Fruit fly (Drosophila melanogaster) whole organism, wandering third instar larva: ENCODE results near the gene CG2818.

Experiments used
- CG32264 ChIP-seq: fragments of 200-800 bp; sonication (Bioruptor generic); optimal IDR thresholded peaks from 2 replicates; lab custom pipeline; 2016; ENCODE audit warnings: missing biosample characterization, missing genetic modification characterization
- Dfd ChIP-seq: fragments of >200 bp; optimal IDR thresholded peaks from 2 replicates; lab custom pipeline; 2017; ENCODE audit warnings: missing biosample characterization, missing genetic modification characterization
- HLH106 ChIP-seq: fragments of 200-800 bp; optimal IDR thresholded peaks from 3 replicates; lab custom pipeline; 2019; ENCODE audit warnings: missing biosample characterization, mild to moderate bottlenecking, missing genetic modification characterization, moderate library complexity
- Hr83 ChIP-seq: fragments of 200-300 bp; sonication (Bioruptor generic); optimal IDR thresholded peaks from 2 replicates; lab custom pipeline; 2016; ENCODE audit warnings: missing biosample characterization, mild to moderate bottlenecking, missing genetic modification characterization, moderate library complexity; ENCODE audit not compliant: poor library complexity, severe bottlenecking
- Rel ChIP-seq, 2 experiments: fragments of 200-800 bp; sonication (Bioruptor generic) in 1 of 2; optimal IDR thresholded peaks; 2 replicates in 1 of 2; 3 replicates in 1 of 2; lab custom pipeline; 2016 to 2019; ENCODE audit warnings: mild to moderate bottlenecking in 2 of 2, missing biosample characterization in 2 of 2, missing genetic modification characterization in 2 of 2, moderate library complexity in 1 of 2
- Vsx2 ChIP-seq: fragments of 200-300, 225-300 bp; sonication (Bioruptor generic); optimal IDR thresholded peaks from 2 replicates; lab custom pipeline; 2018; ENCODE audit warnings: missing biosample characterization, missing genetic modification characterization; ENCODE audit not compliant: partially characterized antibody
- br ChIP-seq: fragments of 200-800 bp; sonication (Bioruptor generic); optimal IDR thresholded peaks from 2 replicates; lab custom pipeline; 2016; ENCODE audit warnings: missing biosample characterization, missing genetic modification characterization
- dmrt93B ChIP-seq: fragments of 200-800 bp; sonication (Bioruptor generic); optimal IDR thresholded peaks from 2 replicates; lab custom pipeline; 2018; ENCODE audit warnings: missing biosample characterization, mild to moderate bottlenecking, missing genetic modification characterization
- h ChIP-seq: fragments of 200-800 bp; sonication (Bioruptor generic); optimal IDR thresholded peaks from 3 replicates; lab custom pipeline; 2016; ENCODE audit warnings: missing biosample characterization, mild to moderate bottlenecking, missing genetic modification characterization
- pan ChIP-seq: fragments of >200 bp; optimal IDR thresholded peaks from 2 replicates; lab custom pipeline; 2017
- sage ChIP-seq: fragments of 200-800 bp; sonication (Bioruptor generic); optimal IDR thresholded peaks from 2 replicates; lab custom pipeline; 2016; ENCODE audit warnings: missing biosample characterization, mild to moderate bottlenecking, missing genetic modification characterization

DNA sequence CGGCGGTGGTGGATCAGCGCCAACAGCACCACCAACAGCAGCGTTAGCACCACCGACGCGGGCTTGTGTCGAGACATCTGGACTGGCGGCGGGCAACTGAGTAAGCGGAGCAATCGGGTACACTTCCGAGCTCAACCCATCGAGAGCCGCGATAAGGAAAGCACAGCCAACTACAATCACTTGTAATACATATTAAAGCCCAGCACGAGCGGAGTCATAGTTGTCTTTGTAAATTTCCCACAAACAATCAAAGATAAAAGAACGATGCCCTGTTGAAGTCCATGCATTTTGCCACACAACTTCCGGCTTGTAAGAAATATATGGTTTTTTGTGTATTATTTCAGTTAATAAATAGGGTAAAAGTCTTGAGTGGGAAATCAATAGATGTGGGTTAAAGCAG, 6.2 kb upstream of the CG2818 start, which contains the start of gene CG31777:
- TF ChIP-seq Rel (GFP tag; optimal IDR thresholded peaks at IDR 0.05; lab: Kevin White, UChicago) (no peak), Rel (tag; optimal IDR thresholded peaks at IDR 0.05; lab: Kevin White, UChicago) (no peak), HLH106 (tag; lab: Kevin White, UChicago) (no peak), Vsx2 (GFP tag; lab: Kevin White, UChicago) (no peak), Dfd (GFP tag; lab: Kevin White, UChicago) (no peak), Hr83 (GFP tag; lab: Kevin White, UChicago) (no peak), sage (no peak), pan (lab: Kevin White, UChicago) (no peak), h (GFP tag; lab: Kevin White, UChicago) (no peak), CG32264 (GFP tag; lab: Kevin White, UChicago) (no peak), br (GFP tag; lab: Kevin White, UChicago) (no peak), dmrt93B (GFP tag; lab: Kevin White, UChicago) (no peak)
